Fruit fly (Drosophila melanogaster): ENCODE measurements around the gene Thor.

Thor gene

DNA sequence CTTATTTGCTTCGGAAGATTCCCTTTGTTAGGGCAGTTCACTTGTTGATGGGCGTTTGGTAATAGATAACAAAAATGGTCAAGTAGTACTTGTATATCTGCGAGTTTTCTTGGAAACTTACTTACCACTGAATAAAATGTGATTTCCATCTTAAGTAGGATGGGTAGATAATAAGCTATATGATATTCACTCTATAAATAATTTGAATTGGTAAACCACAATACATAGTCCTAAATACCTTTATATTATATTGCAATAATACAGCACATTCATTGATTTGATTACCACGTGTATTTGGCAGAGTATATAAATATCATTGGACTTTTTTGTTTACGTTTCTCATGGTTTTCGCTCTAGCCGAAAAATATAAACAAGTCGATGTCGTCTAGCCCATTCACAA, 2.3 kb upstream of the Thor start (continued):
- no peak for TF ChIP-seq chinmo (GFP tag; IDR thresholded peaks at IDR 0.05; ENCODE audit: partially characterized antibody)
- TF ChIP-seq Lpt (GFP tag; optimal IDR thresholded peaks at IDR 0.05), result no peak
- TF ChIP-seq CG17829 (tag; optimal IDR thresholded peaks at IDR 0.05), result peak; percentile 28
- TF ChIP-seq CG14441 (GFP tag; IDR thresholded peaks at IDR 0.05), result 0 out of 2 replicates have a peak, but pooled peaks have one; percentile 54
- TF ChIP-seq insv (GFP tag; optimal IDR thresholded peaks at IDR 0.05), result no peak
- no peak for TF ChIP-seq Awh (GFP tag; IDR thresholded peaks at IDR 0.05)
- no peak for TF ChIP-seq Sry-δ (GFP tag; optimal IDR thresholded peaks at IDR 0.05)
- peak; percentile 71 for TF ChIP-seq slbo (GFP tag; IDR thresholded peaks at IDR 0.05)
- TF ChIP-seq CG9876 (GFP tag; optimal IDR thresholded peaks at IDR 0.05), result no peak
- no peak for TF ChIP-seq Blimp-1 (GFP tag; optimal IDR thresholded peaks at IDR 0.05)
- no peak for TF ChIP-seq CG17912 (GFP tag; optimal IDR thresholded peaks at IDR 0.05)
- no peak for TF ChIP-seq Doc2 (GFP tag; IDR thresholded peaks at IDR 0.05)
- TF ChIP-seq Dek (tag; optimal IDR thresholded peaks at IDR 0.05), result peak; percentile 77
- no peak for TF ChIP-seq gfzf (GFP tag; optimal IDR thresholded peaks at IDR 0.05)
- TF ChIP-seq Rx (GFP tag; IDR thresholded peaks at IDR 0.05), result no peak
- TF ChIP-seq CG32532 (GFP tag; IDR thresholded peaks at IDR 0.05), result peak; percentile 58; the same call in 1 of the 2 replicates
- no peak for TF ChIP-seq jing (GFP tag; optimal IDR thresholded peaks at IDR 0.05)
- TF ChIP-seq CG6272 (GFP tag; IDR thresholded peaks at IDR 0.05), result no peak
- no peak for TF ChIP-seq nerfin-2 (GFP tag; IDR thresholded peaks at IDR 0.05; ENCODE audit: partially characterized antibody)
- TF ChIP-seq CG15601 (tag; optimal IDR thresholded peaks at IDR 0.05), result no peak
- no peak for TF ChIP-seq sima (GFP tag; optimal IDR thresholded peaks at IDR 0.05)
- no peak for TF ChIP-seq Spps (tag; optimal IDR thresholded peaks at IDR 0.05)
- TF ChIP-seq Hey (tag; optimal IDR thresholded peaks at IDR 0.05), result no peak
- no peak for TF ChIP-seq CG8478 (optimal IDR thresholded peaks at IDR 0.05)
- TF ChIP-seq Hr78 (GFP tag; optimal IDR thresholded peaks at IDR 0.05), result no peak
- no peak for TF ChIP-seq yki (optimal IDR thresholded peaks at IDR 0.05)
- peak; percentile 65 for TF ChIP-seq CG9932 (GFP tag; IDR thresholded peaks at IDR 0.05)
- TF ChIP-seq NFAT (GFP tag; IDR thresholded peaks at IDR 0.05), result 0 out of 2 replicates have a peak, but pooled peaks have one; percentile 40
- peak; percentile 20 for TF ChIP-seq Camta (GFP tag; optimal IDR thresholded peaks at IDR 0.05)
- peak; percentile 18 for TF ChIP-seq Deaf1 (tag; optimal IDR thresholded peaks at IDR 0.05)
- peak; percentile 29 for TF ChIP-seq Max (GFP tag; optimal IDR thresholded peaks at IDR 0.05)
- no peak for TF ChIP-seq Atf-2 (GFP tag; optimal IDR thresholded peaks at IDR 0.05)
- no peak for TF ChIP-seq luna (GFP tag; optimal IDR thresholded peaks at IDR 0.05)
- TF ChIP-seq MTF-1 (GFP tag; optimal IDR thresholded peaks at IDR 0.05; ENCODE audit: borderline replicate concordance), result no peak
- no peak for TF ChIP-seq CG13287 (GFP tag; IDR thresholded peaks at IDR 0.05; ENCODE audit: partially characterized antibody)
- no peak for TF ChIP-seq HLH4C (GFP tag; IDR thresholded peaks at IDR 0.05; ENCODE audit: partially characterized antibody)
- peak; percentile 10; the same call in 1 of the 4 replicates for TF ChIP-seq Gug (GFP tag; IDR thresholded peaks at IDR 0.05)
- no peak for TF ChIP-seq CG42726 (GFP tag; IDR thresholded peaks at IDR 0.05; ENCODE audit: partially characterized antibody)
- TF ChIP-seq ems (GFP tag; optimal IDR thresholded peaks at IDR 0.05), result peak; percentile 16
- no peak for TF ChIP-seq tup (GFP tag; optimal IDR thresholded peaks at IDR 0.05)
- peak; percentile 35; the same call in 1 of the 2 replicates for TF ChIP-seq wor (GFP tag; IDR thresholded peaks at IDR 0.05)
- TF ChIP-seq E2f2 (GFP tag; IDR thresholded peaks at IDR 0.05), result peak; percentile 31; the same call in 1 of the 2 replicates
- no peak for TF ChIP-seq HLHmδ (GFP tag; optimal IDR thresholded peaks at IDR 0.05)
- TF ChIP-seq dmrt99B (tag; optimal IDR thresholded peaks at IDR 0.05), result peak; percentile 78
- peak; percentile 55 for TF ChIP-seq CHES-1-like (GFP tag; optimal IDR thresholded peaks at IDR 0.05)
- TF ChIP-seq CG17612 (GFP tag; IDR thresholded peaks at IDR 0.05), result no peak
- no peak for TF ChIP-seq CG13894 (tag; optimal IDR thresholded peaks at IDR 0.05)
- TF ChIP-seq Bteb2 (GFP tag; optimal IDR thresholded peaks at IDR 0.05), result peak; percentile 18
- peak; percentile 66 for TF ChIP-seq CG18262 (tag; optimal IDR thresholded peaks at IDR 0.05)
- no peak for TF ChIP-seq CG2199 (GFP tag; IDR thresholded peaks at IDR 0.05)
- no peak for TF ChIP-seq Nf-YA (GFP tag; IDR thresholded peaks at IDR 0.05)
- no peak; the same call in 2 of the 3 replicates for TF ChIP-seq Mrtf (GFP tag; IDR thresholded peaks at IDR 0.05)
